Fruit fly (Drosophila melanogaster) whole organism, embryonic: ENCODE measurements around the gene uncNacbeta.

Experiments used
- Asciz ChIP-seq: fragments of 200-800 bp; sonication (Bioruptor generic); optimal IDR thresholded peaks from 2 replicates; lab custom pipeline; 2017; ENCODE audit warnings: missing biosample characterization, mild to moderate bottlenecking, missing genetic modification characterization, missing genetic modification reagents
- B-H2 ChIP-seq: fragments of 200-800 bp; sonication (Bioruptor generic); optimal IDR thresholded peaks from 2 replicates; lab custom pipeline; 2018; ENCODE audit warnings: missing biosample characterization, mild to moderate bottlenecking, missing genetic modification characterization
- Blimp-1 ChIP-seq: fragments of 200-800 bp; sonication (Bioruptor generic); optimal IDR thresholded peaks from 3 replicates; lab custom pipeline; 2018; ENCODE audit warnings: missing biosample characterization, missing genetic modification characterization, mild to moderate bottlenecking, moderate library complexity, missing genetic modification reagents
- CG11085 ChIP-seq: fragments of 200-800 bp; sonication (Bioruptor generic); IDR thresholded peaks from 2 replicates; pipeline ENCODE4 v1.3.6; 2022; ENCODE audit warnings: missing biosample characterization, missing genetic modification characterization
- CG11504 ChIP-seq: fragments of 200-800 bp; sonication (Bioruptor generic); optimal IDR thresholded peaks from 3 replicates; lab custom pipeline; 2019; ENCODE audit warnings: missing biosample characterization, mild to moderate bottlenecking, missing genetic modification characterization, moderate library complexity
- CG12104 ChIP-seq: fragments of 200-800 bp; sonication (Bioruptor generic); optimal IDR thresholded peaks from 3 replicates; lab custom pipeline; 2016; ENCODE audit warnings: missing biosample characterization, missing genetic modification characterization
- CG12155 ChIP-seq: fragments of 200-800 bp; sonication (Bioruptor generic); optimal IDR thresholded peaks from 3 replicates; lab custom pipeline; 2016; ENCODE audit warnings: missing biosample characterization, missing genetic modification characterization
- CG12391 ChIP-seq: fragments of 200-800 bp; sonication (Bioruptor generic); optimal IDR thresholded peaks from 3 replicates; lab custom pipeline; 2018; ENCODE audit warnings: missing biosample characterization, mild to moderate bottlenecking, missing genetic modification characterization, moderate library complexity
- CG13123 ChIP-seq: fragments of 200-800 bp; sonication (Bioruptor generic); optimal IDR thresholded peaks from 2 replicates; lab custom pipeline; 2016; ENCODE audit warnings: missing biosample characterization, missing genetic modification characterization
- CG15601 ChIP-seq: fragments of 200-800 bp; sonication (Bioruptor generic); optimal IDR thresholded peaks from 3 replicates; lab custom pipeline; 2019; ENCODE audit warnings: missing biosample characterization, mild to moderate bottlenecking, missing genetic modification characterization, moderate library complexity
- CG17359 ChIP-seq: fragments of 200-800 bp; sonication (Bioruptor generic); optimal IDR thresholded peaks from 3 replicates; lab custom pipeline; 2018; ENCODE audit warnings: missing biosample characterization, mild to moderate bottlenecking, missing genetic modification characterization, moderate library complexity
- CG18476 ChIP-seq: fragments of 200-800 bp; sonication (Bioruptor generic); optimal IDR thresholded peaks from 2 replicates; lab custom pipeline; 2016; ENCODE audit warnings: missing biosample characterization, mild to moderate bottlenecking, missing genetic modification characterization
- CG2202 ChIP-seq: fragments of 200-800 bp; sonication (Bioruptor generic); optimal IDR thresholded peaks from 2 replicates; lab custom pipeline; 2018; ENCODE audit warnings: missing biosample characterization, mild to moderate bottlenecking, missing genetic modification characterization
- CG2712 ChIP-seq: fragments of 200-800 bp; optimal IDR thresholded peaks from 3 replicates; lab custom pipeline; 2019; ENCODE audit warnings: missing biosample characterization, mild to moderate bottlenecking, missing genetic modification characterization, moderate library complexity
- CG31388 ChIP-seq: fragments of 200-800 bp; sonication (Bioruptor generic); optimal IDR thresholded peaks from 2 replicates; lab custom pipeline; 2016; ENCODE audit warnings: missing biosample characterization, missing genetic modification characterization
- CG3281 ChIP-seq: fragments of 200-800 bp; sonication (Bioruptor generic); optimal IDR thresholded peaks from 3 replicates; lab custom pipeline; 2017; ENCODE audit warnings: missing biosample characterization, mild to moderate bottlenecking, missing genetic modification characterization
- CG34422 ChIP-seq: fragments of 200-800 bp; sonication (Bioruptor generic); IDR thresholded peaks from 3 replicates; pipeline ENCODE4 v1.3.6; 2022; ENCODE audit warnings: missing biosample characterization, missing genetic modification characterization
- CG43689 ChIP-seq: fragments of 200-800 bp; sonication (Bioruptor generic); IDR thresholded peaks from 2 replicates; pipeline ENCODE4 v1.3.6; 2022; ENCODE audit warnings: missing biosample characterization, missing genetic modification characterization
- CG4617 ChIP-seq: fragments of 200-800 bp; sonication (Bioruptor generic); optimal IDR thresholded peaks from 3 replicates; lab custom pipeline; 2016; ENCODE audit warnings: missing biosample characterization, missing genetic modification characterization, borderline replicate concordance
- CG6272 ChIP-seq: fragments of 200-800 bp; sonication (Bioruptor generic); IDR thresholded peaks from 2 replicates; pipeline ENCODE4 v1.3.6; 2022; ENCODE audit warnings: missing biosample characterization, missing genetic modification characterization
- CG6683 ChIP-seq: fragments of 200-800 bp; sonication (Bioruptor generic); optimal IDR thresholded peaks from 2 replicates; lab custom pipeline; 2017; ENCODE audit warnings: missing biosample characterization, mild to moderate bottlenecking, missing genetic modification characterization, missing genetic modification reagents
- CG8290 ChIP-seq, 3 experiments: fragments of 200-800 bp; sonication (Bioruptor generic); optimal IDR thresholded peaks; 2 replicates each; lab custom pipeline; 2016 to 2019; ENCODE audit warnings: missing biosample characterization in 3 of 3, missing genetic modification characterization in 3 of 3, mild to moderate bottlenecking in 2 of 3, moderate library complexity in 1 of 3
- CG9797 ChIP-seq: fragments of 200-800 bp; sonication (Bioruptor generic); optimal IDR thresholded peaks from 3 replicates; lab custom pipeline; 2018; ENCODE audit warnings: missing biosample characterization, mild to moderate bottlenecking, missing genetic modification characterization
- CkIIα-i1 ChIP-seq: fragments of 200-800 bp; sonication (Bioruptor generic); IDR thresholded peaks from 2 replicates; pipeline ENCODE4 v1.3.6; 2022; ENCODE audit warnings: missing biosample characterization, missing genetic modification characterization
- Dfd ChIP-seq, 2 experiments: fragments of >200 bp; optimal IDR thresholded peaks; 2 replicates each; lab custom pipeline; 2017; ENCODE audit warnings: missing biosample characterization in 2 of 2, missing genetic modification characterization in 2 of 2
- HmgD ChIP-seq: fragments of 200-800 bp; sonication (Bioruptor generic); optimal IDR thresholded peaks from 3 replicates; lab custom pipeline; 2016; ENCODE audit warnings: missing biosample characterization, missing genetic modification characterization
- Hr3 ChIP-seq: fragments of 200-800 bp; sonication (Bioruptor generic); optimal IDR thresholded peaks from 3 replicates; lab custom pipeline; 2016; ENCODE audit warnings: missing biosample characterization, missing genetic modification characterization
- Myb ChIP-seq: fragments of 200-800 bp; sonication (Bioruptor generic); optimal IDR thresholded peaks from 2 replicates; lab custom pipeline; 2016; ENCODE audit warnings: missing biosample characterization, missing genetic modification characterization
- NC2β ChIP-seq: fragments of 200-800 bp; sonication (Bioruptor generic); optimal IDR thresholded peaks from 2 replicates; lab custom pipeline; 2016; ENCODE audit warnings: missing biosample characterization, missing genetic modification characterization
- PHDP ChIP-seq: fragments of 200-800 bp; sonication (Bioruptor generic); optimal IDR thresholded peaks from 3 replicates; lab custom pipeline; 2018; ENCODE audit warnings: missing biosample characterization, mild to moderate bottlenecking, missing genetic modification characterization, moderate library complexity
- Sry-β ChIP-seq: fragments of 200-800 bp; sonication (Bioruptor generic); optimal IDR thresholded peaks from 2 replicates; lab custom pipeline; 2018; ENCODE audit warnings: missing biosample characterization, mild to moderate bottlenecking, missing genetic modification characterization, moderate library complexity
- Vsx1 ChIP-seq: fragments of 200-800 bp; sonication (Bioruptor generic); optimal IDR thresholded peaks from 2 replicates; lab custom pipeline; 2017; ENCODE audit warnings: missing biosample characterization, mild to moderate bottlenecking, missing genetic modification characterization, missing genetic modification reagents
- bbx ChIP-seq: fragments of 200-800 bp; sonication (Bioruptor generic); IDR thresholded peaks from 2 replicates; pipeline ENCODE4 v1.3.6; 2022; ENCODE audit warnings: missing biosample characterization, missing genetic modification characterization; ENCODE audit not compliant: partially characterized antibody
- cato ChIP-seq: fragments of 200-800 bp; sonication (Bioruptor generic); optimal IDR thresholded peaks from 2 replicates; lab custom pipeline; 2016; ENCODE audit warnings: missing biosample characterization, missing genetic modification characterization, borderline replicate concordance
- dan ChIP-seq: fragments of 200-800 bp; sonication (Bioruptor generic); IDR thresholded peaks from 2 replicates; pipeline ENCODE4 v1.3.6; 2022; ENCODE audit warnings: missing biosample characterization, missing genetic modification characterization
- ems ChIP-seq: fragments of 200-800 bp; sonication (Bioruptor generic); optimal IDR thresholded peaks from 3 replicates; lab custom pipeline; 2016; ENCODE audit warnings: missing biosample characterization, missing genetic modification characterization
- gt ChIP-seq: fragments of 200-800 bp; sonication (Bioruptor generic); IDR thresholded peaks from 2 replicates; pipeline ENCODE4 v1.3.6; 2022; ENCODE audit warnings: missing biosample characterization, missing genetic modification characterization
- ind ChIP-seq: fragments of 200-800 bp; sonication (Bioruptor generic); optimal IDR thresholded peaks from 3 replicates; lab custom pipeline; 2016; ENCODE audit warnings: missing biosample characterization, missing genetic modification characterization
- inv ChIP-seq: fragments of 200-800 bp; sonication (Bioruptor generic); IDR thresholded peaks from 2 replicates; pipeline ENCODE4 v1.3.6; 2022; ENCODE audit warnings: missing biosample characterization, missing genetic modification characterization; ENCODE audit not compliant: partially characterized antibody
- jumu ChIP-seq: fragments of 200-800 bp; sonication (Bioruptor generic); optimal IDR thresholded peaks from 3 replicates; lab custom pipeline; 2016; ENCODE audit warnings: missing biosample characterization, missing genetic modification characterization
- ken ChIP-seq: fragments of 200-800 bp; sonication (Bioruptor generic); IDR thresholded peaks from 3 replicates; pipeline ENCODE4 v1.3.6; 2022; ENCODE audit warnings: missing biosample characterization, missing genetic modification characterization
- lab ChIP-seq: fragments of 200-800 bp; sonication (Bioruptor generic); optimal IDR thresholded peaks from 3 replicates; lab custom pipeline; 2017; ENCODE audit warnings: missing biosample characterization, missing genetic modification characterization, mild to moderate bottlenecking, moderate library complexity, missing genetic modification reagents
- maf-S ChIP-seq: fragments of 200-800 bp; sonication (Bioruptor generic); optimal IDR thresholded peaks from 2 replicates; lab custom pipeline; 2016; ENCODE audit warnings: missing biosample characterization, missing genetic modification characterization
- mirr ChIP-seq: fragments of 200-800 bp; sonication (Bioruptor generic); optimal IDR thresholded peaks from 3 replicates; lab custom pipeline; 2018; ENCODE audit warnings: missing biosample characterization, mild to moderate bottlenecking, missing genetic modification characterization
- psq ChIP-seq: fragments of 200-800 bp; sonication (Bioruptor generic); optimal IDR thresholded peaks from 2 replicates; lab custom pipeline; 2017; ENCODE audit warnings: missing biosample characterization, missing genetic modification characterization
- sens ChIP-seq: fragments of 200-800 bp; sonication (Bioruptor generic); peaks from one replicate; lab custom pipeline; 2016; ENCODE audit warnings: missing biosample characterization, missing genetic modification characterization
- unc-4 ChIP-seq: fragments of 200-800 bp; sonication (Bioruptor generic); IDR thresholded peaks from 2 replicates; pipeline ENCODE4 v1.3.6; 2022; ENCODE audit warnings: missing biosample characterization, missing genetic modification characterization; ENCODE audit not compliant: partially characterized antibody
- wor ChIP-seq: fragments of 200-800 bp; sonication (Bioruptor generic); IDR thresholded peaks from 2 replicates; pipeline ENCODE4 v1.3.6; 2022; ENCODE audit warnings: missing biosample characterization, missing genetic modification characterization
- yki ChIP-seq: fragments of >200 bp; optimal IDR thresholded peaks from 3 replicates; lab custom pipeline; 2018

uncNacbeta gene

DNA sequence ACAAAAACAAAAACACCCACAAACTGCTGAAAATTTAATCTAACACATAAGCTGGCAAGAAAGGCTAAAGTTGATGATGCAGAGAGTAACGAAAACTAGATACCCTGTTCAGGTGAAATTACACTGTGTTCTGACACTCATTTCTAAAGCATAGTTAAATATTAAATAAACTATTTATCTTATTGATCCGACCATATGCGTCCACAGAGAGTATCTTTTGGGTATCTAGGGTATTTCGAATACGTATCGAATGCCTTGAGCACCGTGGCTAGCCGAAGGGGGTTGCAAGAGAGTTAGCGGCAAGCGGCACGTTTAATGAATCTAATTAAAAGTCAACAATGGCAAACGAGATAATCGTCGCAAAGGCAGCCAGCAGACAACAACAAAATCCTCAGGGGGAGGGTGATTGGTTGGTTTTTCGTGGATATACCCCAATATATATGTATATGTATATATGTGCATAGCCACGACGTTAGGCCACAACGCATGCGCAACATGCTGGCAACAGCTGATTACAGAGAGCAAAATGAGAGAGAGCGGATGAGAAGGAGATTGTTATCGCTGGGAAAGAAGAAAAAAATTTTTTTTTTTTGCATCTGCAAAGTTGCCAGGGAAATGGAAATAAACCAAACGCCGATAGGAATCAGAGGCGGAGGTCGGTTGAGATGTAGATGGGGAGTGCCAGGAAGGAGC, 41.5 kb downstream of the uncNacbeta start (continued):
- TF ChIP-seq gt (GFP tag; lab: Robert Waterston, UW) (peak; percentile 43; the same call in 1 of the 2 replicates), CG2202 (tag; lab: Kevin White, UChicago) (peak; percentile 63), CG2712 (peak; percentile 93), lab (GFP tag; lab: Kevin White, UChicago) (peak; percentile 87), Sry-β (GFP tag; lab: Kevin White, UChicago) (no peak), maf-S (GFP tag; lab: Kevin White, UChicago) (peak; percentile 45), ken (peak; percentile 85; the same call in 2 of the 3 replicates), Asciz (GFP tag; lab: Kevin White, UChicago) (peak; percentile 53), PHDP (tag; lab: Kevin White, UChicago) (peak; percentile 76), CG11085 (0 out of 2 replicates have a peak, but pooled peaks have one; percentile 64), CG12391 (peak; percentile 84), Blimp-1 (peak; percentile 84), CG6683 (GFP tag; lab: Kevin White, UChicago) (peak; percentile 32), CG18476 (peak; percentile 31), CG13123 (peak; percentile 66), CG17359 (tag; lab: Kevin White, UChicago) (peak; percentile 85), CG9797 (no peak), dan (GFP tag; lab: Robert Waterston, UW) (peak; percentile 70), CG11504 (tag; lab: Kevin White, UChicago) (peak; percentile 77), B-H2 (GFP tag; lab: Kevin White, UChicago) (no peak), CG6272 (peak; percentile 72), jumu (GFP tag; lab: Kevin White, UChicago) (peak; percentile 48), CG43689 (GFP tag; lab: Robert Waterston, UW) (peak; percentile 54), CG12104 (no peak), inv (GFP tag; lab: Robert Waterston, UW) (no peak), psq (GFP tag; lab: Kevin White, UChicago) (peak; percentile 57), Dfd (GFP tag; optimal IDR thresholded peaks at IDR 0.05; lab: Kevin White, UChicago) (no peak), CG4617 (GFP tag; lab: Kevin White, UChicago) (peak; percentile 7), sens (peak; percentile 96), yki (lab: Kevin White, UChicago) (no peak), Myb (GFP tag; lab: Kevin White, UChicago) (no peak), bbx (no peak), NC2β (GFP tag; lab: Kevin White, UChicago) (peak; percentile 72), ind (GFP tag; lab: Kevin White, UChicago) (peak; percentile 82), ems (peak; percentile 39), Hr3 (peak; percentile 85), cato (GFP tag; lab: Kevin White, UChicago) (peak; percentile 41), CG8290 (GFP tag; optimal IDR thresholded peaks at IDR 0.05; lab: Kevin White, UChicago) (peak; percentile 11), CG8290 (tag; optimal IDR thresholded peaks at IDR 0.05; lab: Kevin White, UChicago) (peak in 1 of 2 experiments; percentile 62), wor (peak; percentile 72), mirr (GFP tag; lab: Kevin White, UChicago) (peak; percentile 54), CG34422 (GFP tag; lab: Robert Waterston, UW) (peak; percentile 87), CG12155 (GFP tag; lab: Kevin White, UChicago) (peak; percentile 47), CG31388 (GFP tag; lab: Kevin White, UChicago) (no peak), CG3281 (GFP tag; lab: Kevin White, UChicago) (peak; percentile 61), Vsx1 (GFP tag; lab: Kevin White, UChicago) (peak; percentile 58), HmgD (GFP tag; lab: Kevin White, UChicago) (no peak), unc-4 (GFP tag; lab: Robert Waterston, UW) (no peak), CkIIα-i1 (GFP tag; lab: Robert Waterston, UW) (no peak), CG15601 (peak; percentile 1)
